Fruit fly (Drosophila melanogaster) whole organism, embryonic: ENCODE data around the gene CG18428.

Experiments
- Atf6 ChIP-seq: fragments of 200-800 bp; sonication (Bioruptor generic); IDR thresholded peaks from 2 replicates; pipeline ENCODE4 v1.3.6; 2022; ENCODE audit warnings: missing biosample characterization, missing genetic modification characterization
- CG10654 ChIP-seq: fragments of 200-800 bp; sonication (Bioruptor generic); optimal IDR thresholded peaks from 2 replicates; lab custom pipeline; 2016; ENCODE audit warnings: missing biosample characterization, missing genetic modification characterization
- CG13296 ChIP-seq: fragments of 200-800 bp; sonication (Bioruptor generic); optimal IDR thresholded peaks from 3 replicates; lab custom pipeline; 2018; ENCODE audit warnings: missing biosample characterization, mild to moderate bottlenecking, missing genetic modification characterization
- CG17186 ChIP-seq: fragments of 200-800 bp; sonication (Bioruptor generic); optimal IDR thresholded peaks from 3 replicates; lab custom pipeline; 2017; ENCODE audit warnings: missing biosample characterization, missing genetic modification reagents, missing genetic modification characterization
- CG17359 ChIP-seq: fragments of 200-800 bp; sonication (Bioruptor generic); optimal IDR thresholded peaks from 3 replicates; lab custom pipeline; 2018; ENCODE audit warnings: missing biosample characterization, mild to moderate bottlenecking, missing genetic modification characterization, moderate library complexity
- CG17612 ChIP-seq: fragments of 200-800 bp; sonication (Bioruptor generic); IDR thresholded peaks from 2 replicates; pipeline ENCODE4 v1.3.6; 2022; ENCODE audit warnings: missing biosample characterization, missing genetic modification characterization
- CG2199 ChIP-seq: fragments of 200-800 bp; sonication (Bioruptor generic); IDR thresholded peaks from 3 replicates; pipeline ENCODE4 v1.3.6; 2022; ENCODE audit warnings: missing biosample characterization, missing genetic modification characterization
- CG2712 ChIP-seq: fragments of 200-800 bp; optimal IDR thresholded peaks from 3 replicates; lab custom pipeline; 2019; ENCODE audit warnings: missing biosample characterization, mild to moderate bottlenecking, missing genetic modification characterization, moderate library complexity
- CG2889 ChIP-seq: fragments of 200-800 bp; sonication (Bioruptor generic); IDR thresholded peaks from 3 replicates; pipeline ENCODE4 v1.3.6; 2022; ENCODE audit warnings: missing biosample characterization, missing genetic modification characterization
- CG30431 ChIP-seq: fragments of 200-800 bp; sonication (Bioruptor generic); optimal IDR thresholded peaks from 2 replicates; lab custom pipeline; 2017; ENCODE audit warnings: missing biosample characterization, missing genetic modification characterization
- CG31224 ChIP-seq: fragments of 200-800 bp; sonication (Bioruptor generic); IDR thresholded peaks from 2 replicates; pipeline ENCODE4 v1.3.6; 2022; ENCODE audit warnings: missing biosample characterization, missing genetic modification characterization
- CG31365 ChIP-seq: fragments of 200-800 bp; sonication (Bioruptor generic); optimal IDR thresholded peaks from 2 replicates; lab custom pipeline; 2018; ENCODE audit warnings: missing biosample characterization, mild to moderate bottlenecking, missing genetic modification characterization
- CG31441 ChIP-seq: fragments of 200-800 bp; sonication (Bioruptor generic); IDR thresholded peaks from 2 replicates; pipeline ENCODE4 v1.3.6; 2022; ENCODE audit warnings: missing biosample characterization, missing genetic modification characterization
- CG33557 ChIP-seq: fragments of 200-800 bp; sonication (Bioruptor generic); optimal IDR thresholded peaks from 2 replicates; lab custom pipeline; 2019; ENCODE audit warnings: missing biosample characterization, mild to moderate bottlenecking, missing genetic modification characterization, moderate library complexity
- CG3726 ChIP-seq: fragments of 200-800 bp; sonication (Bioruptor generic); IDR thresholded peaks from 3 replicates; pipeline ENCODE4, ENCODE4 v1.3.6; 2022; ENCODE audit warnings: missing biosample characterization, missing genetic modification characterization
- CG6272 ChIP-seq: fragments of 200-800 bp; sonication (Bioruptor generic); IDR thresholded peaks from 2 replicates; pipeline ENCODE4 v1.3.6; 2022; ENCODE audit warnings: missing biosample characterization, missing genetic modification characterization
- CG8478 ChIP-seq: fragments of >200 bp; optimal IDR thresholded peaks from 2 replicates; lab custom pipeline; 2018
- CG9215 ChIP-seq: fragments of 200-800 bp; sonication (Bioruptor generic); IDR thresholded peaks from 2 replicates; pipeline ENCODE4 v1.3.6; 2022; ENCODE audit warnings: missing biosample characterization, missing genetic modification characterization
- CG9727 ChIP-seq: fragments of 200-800 bp; sonication (Bioruptor generic); optimal IDR thresholded peaks from 3 replicates; lab custom pipeline; 2017; ENCODE audit warnings: missing biosample characterization, mild to moderate bottlenecking, missing genetic modification characterization
- CG9797 ChIP-seq: fragments of 200-800 bp; sonication (Bioruptor generic); optimal IDR thresholded peaks from 3 replicates; lab custom pipeline; 2018; ENCODE audit warnings: missing biosample characterization, mild to moderate bottlenecking, missing genetic modification characterization
- CHES-1-like ChIP-seq: fragments of 200-800 bp; sonication (Bioruptor generic); optimal IDR thresholded peaks from 2 replicates; lab custom pipeline; 2016; ENCODE audit warnings: missing biosample characterization, missing genetic modification characterization
- D ChIP-seq, 2 experiments: fragments of 200-800 bp in 1 of 2; fragments of >200 bp in 1 of 2; sonication (Bioruptor generic) in 1 of 2; optimal IDR thresholded peaks; 2 replicates in 1 of 2; 3 replicates in 1 of 2; lab custom pipeline; 2017; ENCODE audit warnings: mild to moderate bottlenecking in 1 of 2, missing biosample characterization in 1 of 2, missing genetic modification characterization in 1 of 2, missing genetic modification reagents in 1 of 2
- Dref ChIP-seq: fragments of 200-800 bp; sonication (Bioruptor generic); IDR thresholded peaks from 2 replicates; pipeline ENCODE4 v1.3.6; 2022; ENCODE audit warnings: missing biosample characterization, missing genetic modification characterization
- Ets97D ChIP-seq: fragments of 200-800 bp; sonication (Bioruptor generic); optimal IDR thresholded peaks from 3 replicates; lab custom pipeline; 2016; ENCODE audit warnings: missing biosample characterization, missing genetic modification characterization
- Hand ChIP-seq: fragments of 200-800 bp; sonication (Bioruptor generic); optimal IDR thresholded peaks from 2 replicates; lab custom pipeline; 2017; ENCODE audit warnings: mild to moderate bottlenecking, missing biosample characterization, missing genetic modification reagents, missing genetic modification characterization
- MBD-R2 ChIP-seq: fragments of 200-800 bp; sonication (Bioruptor generic); IDR thresholded peaks from 2 replicates; pipeline ENCODE4 v1.3.6; 2022; ENCODE audit warnings: missing biosample characterization, missing genetic modification characterization
- NC2α ChIP-seq: fragments of 200-800 bp; sonication (Bioruptor generic); optimal IDR thresholded peaks from 2 replicates; lab custom pipeline; 2016; ENCODE audit warnings: missing biosample characterization, missing genetic modification characterization
- NFAT ChIP-seq: fragments of 200-800 bp; sonication (Bioruptor generic); IDR thresholded peaks from 2 replicates; pipeline ENCODE4 v1.3.6; 2022; ENCODE audit warnings: missing biosample characterization, missing genetic modification characterization
- Ravus ChIP-seq: fragments of 200-800 bp; sonication (Bioruptor generic); IDR thresholded peaks from 2 replicates; pipeline ENCODE4 v1.3.6; 2022; ENCODE audit warnings: missing biosample characterization, missing genetic modification characterization
- Sry-δ ChIP-seq: fragments of 200-800 bp; sonication (Bioruptor generic); optimal IDR thresholded peaks from 2 replicates; lab custom pipeline; 2016; ENCODE audit warnings: missing biosample characterization, missing genetic modification characterization
- abd-A ChIP-seq: fragments of 200-800 bp; sonication (Bioruptor generic); optimal IDR thresholded peaks from 3 replicates; lab custom pipeline; 2019; ENCODE audit warnings: missing biosample characterization, mild to moderate bottlenecking, missing genetic modification characterization, moderate library complexity
- bcd ChIP-seq: fragments of 200-800 bp; sonication (Bioruptor generic); optimal IDR thresholded peaks from 2 replicates; lab custom pipeline; 2017; ENCODE audit warnings: missing biosample characterization, mild to moderate bottlenecking, missing genetic modification characterization
- br ChIP-seq: fragments of >200 bp; optimal IDR thresholded peaks from 2 replicates; lab custom pipeline; 2017
- bsh ChIP-seq, 2 experiments: fragments of 200-800 bp; sonication (Bioruptor generic); optimal IDR thresholded peaks; 2 replicates each; lab custom pipeline; 2017 to 2018; ENCODE audit warnings: mild to moderate bottlenecking in 2 of 2, missing biosample characterization in 2 of 2, missing genetic modification characterization in 2 of 2, moderate library complexity in 1 of 2
- dati ChIP-seq: fragments of 200-800 bp; sonication (Bioruptor generic); IDR thresholded peaks from 2 replicates; pipeline ENCODE4 v1.3.6; 2022; ENCODE audit warnings: missing biosample characterization, missing genetic modification characterization
- dimm ChIP-seq: fragments of 200-800 bp; sonication (Bioruptor generic); IDR thresholded peaks from 2 replicates; pipeline ENCODE4 v1.3.6; 2022; ENCODE audit warnings: missing biosample characterization, missing genetic modification characterization
- eve ChIP-seq, 2 experiments: fragments of >200 bp; optimal IDR thresholded peaks; 2 replicates each; lab custom pipeline; 2017; ENCODE audit warnings: missing biosample characterization in 2 of 2, missing genetic modification characterization in 2 of 2
- ewg ChIP-seq: fragments of 200-800 bp; sonication (Bioruptor generic); optimal IDR thresholded peaks from 3 replicates; lab custom pipeline; 2017; ENCODE audit warnings: mild to moderate bottlenecking, missing biosample characterization, missing genetic modification reagents, missing genetic modification characterization
- exex ChIP-seq: fragments of 200-800 bp; sonication (Bioruptor generic); optimal IDR thresholded peaks from 4 replicates; lab custom pipeline; 2018; ENCODE audit warnings: missing biosample characterization, mild to moderate bottlenecking, missing genetic modification characterization, moderate library complexity
- fd96Cb ChIP-seq: fragments of 200-800 bp; sonication (Bioruptor generic); optimal IDR thresholded peaks from 2 replicates; lab custom pipeline; 2018; ENCODE audit warnings: missing biosample characterization, mild to moderate bottlenecking, missing genetic modification characterization, moderate library complexity
- gcm2 ChIP-seq: fragments of 200-800 bp; sonication (Bioruptor generic); optimal IDR thresholded peaks from 2 replicates; lab custom pipeline; 2016; ENCODE audit warnings: missing biosample characterization, missing genetic modification characterization
- grau ChIP-seq: fragments of 200-800 bp; optimal IDR thresholded peaks from 3 replicates; lab custom pipeline; 2019; ENCODE audit warnings: missing biosample characterization, mild to moderate bottlenecking, missing genetic modification characterization, moderate library complexity
- grn ChIP-seq: fragments of 200-800 bp; sonication (Bioruptor generic); optimal IDR thresholded peaks from 3 replicates; lab custom pipeline; 2017; ENCODE audit warnings: missing biosample characterization, missing genetic modification characterization
- jing ChIP-seq: fragments of 200-800 bp; sonication (Bioruptor generic); optimal IDR thresholded peaks from 2 replicates; lab custom pipeline; 2018; ENCODE audit warnings: missing biosample characterization, mild to moderate bottlenecking, missing genetic modification characterization
- nom ChIP-seq: fragments of 200-800 bp; sonication (Bioruptor generic); optimal IDR thresholded peaks from 2 replicates; lab custom pipeline; 2017; ENCODE audit warnings: missing biosample characterization, missing genetic modification characterization, mild to moderate bottlenecking, moderate library complexity, missing genetic modification reagents
- pita ChIP-seq: fragments of 200-800 bp; sonication (Bioruptor generic); optimal IDR thresholded peaks from 2 replicates; lab custom pipeline; 2017; ENCODE audit warnings: missing biosample characterization, mild to moderate bottlenecking, missing genetic modification characterization
- slp2 ChIP-seq: fragments of 200-800 bp; sonication (Bioruptor generic); optimal IDR thresholded peaks from 2 replicates; lab custom pipeline; 2016; ENCODE audit warnings: missing biosample characterization, missing genetic modification characterization
- ssp ChIP-seq: fragments of 200-800 bp; sonication (Bioruptor generic); IDR thresholded peaks from 2 replicates; pipeline ENCODE4 v1.3.6; 2022; ENCODE audit warnings: missing biosample characterization, missing genetic modification characterization
- tx ChIP-seq: fragments of 200-800 bp; sonication (Bioruptor generic); optimal IDR thresholded peaks from 2 replicates; lab custom pipeline; 2016; ENCODE audit warnings: missing biosample characterization, missing genetic modification characterization

The CG18428 gene

dm6 chr3R:24112320-24113069 is 3.4 kb downstream of the CG18428 start, which contains the start of gene CG13605 (continued):
- TF ChIP-seq NC2α, result no peak
- TF ChIP-seq Hand, result peak; percentile 69
- TF ChIP-seq fd96Cb (tag; lab: Kevin White, UChicago), result peak; percentile 70
- TF ChIP-seq grau (tag; lab: Kevin White, UChicago), result peak; percentile 77
- peak; percentile 70 for TF ChIP-seq bcd (GFP tag; lab: Kevin White, UChicago)
- TF ChIP-seq CG33557 (GFP tag; lab: Kevin White, UChicago), result peak; percentile 6
- TF ChIP-seq D (optimal IDR thresholded peaks at IDR 0.05; lab: Kevin White, UChicago), result no peak
- TF ChIP-seq D (GFP tag; optimal IDR thresholded peaks at IDR 0.05; lab: Kevin White, UChicago), result peak; percentile 46
- peak; percentile 89 for TF ChIP-seq NFAT (GFP tag; lab: Robert Waterston, UW)
- TF ChIP-seq Atf6, result peak; percentile 69
- TF ChIP-seq CG17186 (GFP tag; lab: Kevin White, UChicago), result no peak
- TF ChIP-seq MBD-R2 (GFP tag; lab: Robert Waterston, UW), result peak; percentile 48; the same call in 1 of the 2 replicates
- 0 out of 3 replicates have a peak, but pooled peaks have one; percentile 17 for TF ChIP-seq CG2199
- no peak for TF ChIP-seq ssp (GFP tag; lab: Robert Waterston, UW)
- TF ChIP-seq CG2712 (tag; lab: Kevin White, UChicago), result peak; percentile 80
- TF ChIP-seq dimm (GFP tag; lab: Robert Waterston, UW), result no peak
- TF ChIP-seq tx, result peak; percentile 19
- TF ChIP-seq CHES-1-like (GFP tag; lab: Kevin White, UChicago), result peak; percentile 8
- 0 out of 2 replicates have a peak, but pooled peaks have one; percentile 42 for TF ChIP-seq dati
- 0 out of 3 replicates have a peak, but pooled peaks have one; percentile 35 for TF ChIP-seq CG2889
- TF ChIP-seq CG9797 (GFP tag; lab: Kevin White, UChicago), result peak; percentile 90
- peak; percentile 14; the same call in 1 of the 2 replicates for TF ChIP-seq CG17612 (GFP tag; lab: Robert Waterston, UW)
- TF ChIP-seq pita, result no peak
- TF ChIP-seq CG13296 (GFP tag; lab: Kevin White, UChicago), result peak; percentile 82
- peak; percentile 30 for TF ChIP-seq CG30431
- TF ChIP-seq Sry-δ (GFP tag; lab: Kevin White, UChicago), result peak; percentile 11
- TF ChIP-seq br (lab: Kevin White, UChicago), result no peak
- TF ChIP-seq Ets97D (GFP tag; lab: Kevin White, UChicago), result peak; percentile 49
- no peak for TF ChIP-seq eve (GFP tag; optimal IDR thresholded peaks at IDR 0.05; lab: Kevin White, UChicago)
- peak; percentile 4 for TF ChIP-seq gcm2
- TF ChIP-seq CG17359 (tag; lab: Kevin White, UChicago), result peak; percentile 82
- TF ChIP-seq CG9727 (GFP tag; lab: Kevin White, UChicago), result peak; percentile 71
- peak; percentile 25 to 72 for TF ChIP-seq bsh (GFP tag; optimal IDR thresholded peaks at IDR 0.05; lab: Kevin White, UChicago)
- TF ChIP-seq slp2 (GFP tag; lab: Kevin White, UChicago), result no peak
- TF ChIP-seq CG31365 (tag; lab: Kevin White, UChicago), result no peak
- peak; percentile 66 for TF ChIP-seq CG31224 (GFP tag; lab: Robert Waterston, UW)
- TF ChIP-seq CG9215 (GFP tag; lab: Robert Waterston, UW), result peak; percentile 24; the same call in 1 of the 2 replicates
- TF ChIP-seq CG6272 (GFP tag; lab: Robert Waterston, UW), result peak; percentile 49; the same call in 1 of the 2 replicates
- TF ChIP-seq CG3726 (GFP tag; lab: Robert Waterston, UW), result 0 out of 3 replicates have a peak, but pooled peaks have one; percentile 14
- TF ChIP-seq CG8478 (lab: Kevin White, UChicago), result no peak
- peak; percentile 90 for TF ChIP-seq nom (GFP tag; lab: Kevin White, UChicago)
- TF ChIP-seq Ravus (GFP tag; lab: Robert Waterston, UW), result no peak; the same call in 1 of the 2 replicates
- peak; percentile 6 for TF ChIP-seq jing
- peak; percentile 57 for TF ChIP-seq CG10654 (GFP tag; lab: Kevin White, UChicago)
- peak; percentile 55 for TF ChIP-seq exex
- peak; percentile 35 for TF ChIP-seq ewg (GFP tag; lab: Kevin White, UChicago)
- peak; percentile 62 for TF ChIP-seq abd-A
- TF ChIP-seq CG31441, result peak; percentile 85
- TF ChIP-seq Dref (GFP tag; lab: Robert Waterston, UW), result no peak
- no peak for TF ChIP-seq grn (GFP tag; lab: Kevin White, UChicago)
